Fruit fly (Drosophila melanogaster) whole organism, pupa: ENCODE results near the gene CG14331.

Experiments
- CG10348 ChIP-seq: fragments of 200-800 bp; sonication (Bioruptor generic); IDR thresholded peaks from 2 replicates; pipeline ENCODE4 v1.3.6; 2022; ENCODE audit warnings: missing biosample characterization, missing genetic modification characterization
- CG14655 ChIP-seq: fragments of 200-800 bp; sonication (Bioruptor generic); optimal IDR thresholded peaks from 3 replicates; lab custom pipeline; 2017; ENCODE audit warnings: mild to moderate bottlenecking, missing biosample characterization, missing genetic modification reagents, missing genetic modification characterization
- CG17806 ChIP-seq: fragments of 200-800 bp; sonication (Bioruptor generic); optimal IDR thresholded peaks from 2 replicates; lab custom pipeline; 2018; ENCODE audit warnings: missing biosample characterization, mild to moderate bottlenecking, missing genetic modification characterization, moderate library complexity
- CG34367 ChIP-seq: fragments of 200-800 bp; sonication (Bioruptor generic); optimal IDR thresholded peaks from 2 replicates; lab custom pipeline; 2018; ENCODE audit warnings: missing biosample characterization, mild to moderate bottlenecking, missing genetic modification characterization
- CG4496 ChIP-seq: fragments of 200-800 bp; sonication (Bioruptor generic); IDR thresholded peaks from 3 replicates; pipeline ENCODE4 v1.3.6; 2022; ENCODE audit warnings: missing biosample characterization, missing genetic modification characterization
- CG8301 ChIP-seq: fragments of 200-800 bp; sonication (Bioruptor generic); optimal IDR thresholded peaks from 2 replicates; lab custom pipeline; 2018; ENCODE audit warnings: missing biosample characterization, mild to moderate bottlenecking, missing genetic modification characterization
- D1 ChIP-seq: fragments of 200-800 bp; sonication (Bioruptor generic); optimal IDR thresholded peaks from 2 replicates; lab custom pipeline; 2018; ENCODE audit warnings: missing biosample characterization, mild to moderate bottlenecking, missing genetic modification characterization, moderate library complexity
- EcR ChIP-seq: fragments of 200-800 bp; sonication (Bioruptor generic); optimal IDR thresholded peaks from 3 replicates; lab custom pipeline; 2019; ENCODE audit warnings: missing biosample characterization, missing genetic modification characterization, mild to moderate bottlenecking, moderate library complexity, missing genetic modification reagents
- Ets98B ChIP-seq: fragments of 200-800 bp; sonication (Bioruptor generic); IDR thresholded peaks from 2 replicates; pipeline ENCODE4 v1.3.6; 2022; ENCODE audit warnings: missing biosample characterization, missing genetic modification characterization
- Pif1A ChIP-seq: fragments of 200-800 bp; sonication (Bioruptor generic); optimal IDR thresholded peaks from 3 replicates; lab custom pipeline; 2016; ENCODE audit warnings: missing biosample characterization, missing genetic modification characterization
- fd96Ca ChIP-seq: fragments of 200-800 bp; sonication (Bioruptor generic); IDR thresholded peaks from 3 replicates; pipeline ENCODE4 v1.3.6; 2022; ENCODE audit warnings: missing biosample characterization, missing genetic modification characterization
- rn ChIP-seq: fragments of 200-800 bp; sonication (Bioruptor generic); IDR thresholded peaks from 2 replicates; pipeline ENCODE4 v1.3.6; 2022; ENCODE audit warnings: missing biosample characterization, missing genetic modification characterization

- TF ChIP-seq CG34367 (tag; lab: Kevin White, UChicago) (no peak), Ets98B (GFP tag; lab: Robert Waterston, UW) (no peak), Pif1A (no peak), CG17806 (no peak), fd96Ca (GFP tag; lab: Robert Waterston, UW) (no peak), rn (GFP tag; lab: Robert Waterston, UW) (no peak), D1 (tag; lab: Kevin White, UChicago) (no peak), CG10348 (GFP tag; lab: Robert Waterston, UW) (no peak), EcR (GFP tag; lab: Kevin White, UChicago) (no peak), CG14655 (no peak), CG8301 (tag; lab: Kevin White, UChicago) (no peak), CG4496 (no peak)
Observed at dm6 chr3R:17403188-17403587, 37.3 kb downstream of the CG14331 start, which contains the start of gene CG34279.
